Worm (Caenorhabditis elegans) whole organism, L3 larva: ENCODE measurements around the gene cng-3.

Experiments
- R02D3.7 ChIP-seq: fragments of 150-350 bp; optimal IDR thresholded peaks from 2 replicates; lab custom pipeline; 2014; ENCODE audit warnings: missing biosample characterization, missing genetic modification characterization
- ZK546.5 ChIP-seq: sonication (generic microtip); optimal IDR thresholded peaks from 2 replicates; lab custom pipeline; 2017; ENCODE audit warnings: missing biosample characterization, missing genetic modification characterization
- aly-2 ChIP-seq: fragments of 150-350 bp; optimal IDR thresholded peaks from 2 replicates; lab custom pipeline; 2014; ENCODE audit warnings: missing biosample characterization, missing genetic modification characterization
- ama-1 ChIP-seq: fragments of 150-350 bp; optimal IDR thresholded peaks from 2 replicates; lab custom pipeline; 2018
- ceh-16 ChIP-seq: sonication (generic microtip); optimal IDR thresholded peaks from 2 replicates; lab custom pipeline; 2017; ENCODE audit warnings: missing biosample characterization, missing genetic modification characterization
- ceh-28 ChIP-seq: fragments of 150-350 bp; optimal IDR thresholded peaks from 2 replicates; lab custom pipeline; 2014; ENCODE audit warnings: missing biosample characterization, missing genetic modification reagents, missing genetic modification characterization
- ceh-82 ChIP-seq: fragments of 150-350 bp; optimal IDR thresholded peaks from 2 replicates; lab custom pipeline; 2014; ENCODE audit warnings: missing biosample characterization, missing genetic modification characterization
- ceh-9 ChIP-seq: sonication (generic microtip); optimal IDR thresholded peaks from 2 replicates; lab custom pipeline; 2018; ENCODE audit warnings: missing biosample characterization, missing genetic modification characterization
- daf-12 ChIP-seq: fragments of 150-350 bp; optimal IDR thresholded peaks from 2 replicates; lab custom pipeline; 2014; ENCODE audit warnings: missing biosample characterization, missing genetic modification reagents, missing genetic modification characterization
- egl-27 ChIP-seq: sonication (generic microtip); optimal IDR thresholded peaks from 4 replicates; lab custom pipeline; 2017; ENCODE audit warnings: missing biosample characterization, missing genetic modification reagents, missing genetic modification characterization
- egl-5 ChIP-seq: fragments of 150-350 bp; optimal IDR thresholded peaks from 2 replicates; lab custom pipeline; 2017; ENCODE audit warnings: missing biosample characterization, missing genetic modification reagents, missing genetic modification characterization, inconsistent platforms
- elt-1 ChIP-seq: fragments of 150-350 bp; optimal IDR thresholded peaks from 2 replicates; lab custom pipeline; 2014; ENCODE audit warnings: missing biosample characterization, missing genetic modification characterization
- elt-2 ChIP-seq: sonication (generic microtip); optimal IDR thresholded peaks from 2 replicates; lab custom pipeline; 2016; ENCODE audit warnings: missing genetic modification reagents, mild to moderate bottlenecking, missing genetic modification characterization, missing compliant biosample characterization
- elt-3 ChIP-seq, 3 experiments: fragments of 150-350 bp in 1 of 3; sonication (generic microtip) in 2 of 3; optimal IDR thresholded peaks; 2 replicates in 2 of 3; 4 replicates in 1 of 3; lab custom pipeline; 2014 to 2017; ENCODE audit warnings: missing biosample characterization in 3 of 3, missing genetic modification characterization in 3 of 3
- eor-1 ChIP-seq, 2 experiments: fragments of 150-350 bp; optimal IDR thresholded peaks; 2 replicates each; lab custom pipeline; 2014 to 2018; ENCODE audit warnings: missing biosample characterization in 2 of 2, missing genetic modification characterization in 2 of 2
- fkh-2 ChIP-seq: fragments of 150-350 bp; optimal IDR thresholded peaks from 2 replicates; lab custom pipeline; 2014; ENCODE audit warnings: missing biosample characterization, missing genetic modification reagents, missing genetic modification characterization
- fos-1 ChIP-seq: fragments of 150-350 bp; optimal IDR thresholded peaks from 2 replicates; lab custom pipeline; 2014; ENCODE audit warnings: missing biosample characterization, missing genetic modification characterization
- hmg-11 ChIP-seq: sonication (generic microtip); optimal IDR thresholded peaks from 2 replicates; lab custom pipeline; 2016; ENCODE audit warnings: missing genetic modification characterization, missing compliant biosample characterization
- jun-1 ChIP-seq: fragments of 150-350 bp; optimal IDR thresholded peaks from 2 replicates; lab custom pipeline; 2014; ENCODE audit warnings: missing biosample characterization, missing genetic modification reagents, missing genetic modification characterization
- lin-15B ChIP-seq: fragments of 150-350 bp; optimal IDR thresholded peaks from 2 replicates; lab custom pipeline; 2014; ENCODE audit warnings: missing biosample characterization, missing genetic modification characterization
- lin-39 ChIP-seq: fragments of 150-350 bp; optimal IDR thresholded peaks from 2 replicates; lab custom pipeline; 2018; ENCODE audit warnings: missing biosample characterization, missing genetic modification reagents, missing genetic modification characterization
- lsy-12 ChIP-seq: sonication (generic microtip); optimal IDR thresholded peaks from 2 replicates; lab custom pipeline; 2016; ENCODE audit warnings: mild to moderate bottlenecking, missing genetic modification characterization, missing compliant biosample characterization
- mdl-1 ChIP-seq: fragments of 150-350 bp; optimal IDR thresholded peaks from 2 replicates; lab custom pipeline; 2014; ENCODE audit warnings: missing biosample characterization, missing genetic modification characterization
- mml-1 ChIP-seq: fragments of 150-350 bp; sonication (generic microtip); optimal IDR thresholded peaks from 3 replicates; lab custom pipeline; 2014; ENCODE audit warnings: missing biosample characterization, missing genetic modification characterization
- nfya-1 ChIP-seq: sonication (generic microtip); optimal IDR thresholded peaks from 2 replicates; lab custom pipeline; 2017; ENCODE audit warnings: missing genetic modification characterization, mild to moderate bottlenecking, missing compliant biosample characterization, antibody characterized with exemption, moderate library complexity; ENCODE audit not compliant: insufficient read depth
- nhr-11 ChIP-seq: fragments of 150-350 bp; optimal IDR thresholded peaks from 2 replicates; lab custom pipeline; 2014; ENCODE audit warnings: missing biosample characterization, missing genetic modification characterization
- nhr-12 ChIP-seq: fragments of 150-350 bp; optimal IDR thresholded peaks from 2 replicates; lab custom pipeline; 2014; ENCODE audit warnings: missing biosample characterization, missing genetic modification characterization
- nhr-23 ChIP-seq: fragments of 150-350 bp; optimal IDR thresholded peaks from 2 replicates; lab custom pipeline; 2014; ENCODE audit warnings: missing biosample characterization, missing genetic modification reagents, missing genetic modification characterization
- nhr-25 ChIP-seq: sonication (generic microtip); optimal IDR thresholded peaks from 2 replicates; lab custom pipeline; 2017; ENCODE audit warnings: missing biosample characterization, missing genetic modification characterization
- nhr-28 ChIP-seq: fragments of 150-350 bp; optimal IDR thresholded peaks from 2 replicates; lab custom pipeline; 2014; ENCODE audit warnings: missing biosample characterization, missing genetic modification characterization
- nhr-43 ChIP-seq: sonication (generic microtip); optimal IDR thresholded peaks from 2 replicates; lab custom pipeline; 2016; ENCODE audit warnings: mild to moderate bottlenecking, missing genetic modification characterization, missing compliant biosample characterization; ENCODE audit not compliant: poor library complexity, severe bottlenecking
- nhr-67 ChIP-seq: fragments of 150-350 bp; optimal IDR thresholded peaks from 2 replicates; lab custom pipeline; 2014; ENCODE audit warnings: missing biosample characterization, missing genetic modification characterization
- nhr-76 ChIP-seq: fragments of 150-350 bp; sonication (generic microtip); optimal IDR thresholded peaks from 5 replicates; lab custom pipeline; 2014; ENCODE audit warnings: missing biosample characterization, missing genetic modification characterization
- nhr-77 ChIP-seq: fragments of 150-350 bp; optimal IDR thresholded peaks from 2 replicates; lab custom pipeline; 2014; ENCODE audit warnings: missing biosample characterization, missing genetic modification characterization
- pha-4 ChIP-seq: fragments of 150-350 bp; optimal IDR thresholded peaks from 2 replicates; lab custom pipeline; 2014; ENCODE audit warnings: missing biosample characterization, missing genetic modification reagents, missing genetic modification characterization
- pqm-1 ChIP-seq: fragments of 150-350 bp; optimal IDR thresholded peaks from 2 replicates; lab custom pipeline; 2017; ENCODE audit warnings: missing biosample characterization, missing genetic modification characterization, inconsistent platforms
- sea-2 ChIP-seq: fragments of 150-350 bp; sonication (generic microtip); optimal IDR thresholded peaks from 4 replicates; lab custom pipeline; 2014; ENCODE audit warnings: missing biosample characterization, missing genetic modification reagents, missing genetic modification characterization
- skn-1 ChIP-seq: fragments of 150-350 bp; optimal IDR thresholded peaks from 2 replicates; lab custom pipeline; 2014; ENCODE audit warnings: missing biosample characterization, missing genetic modification characterization
- snpc-4 ChIP-seq: fragments of 150-350 bp; optimal IDR thresholded peaks from 2 replicates; lab custom pipeline; 2014; ENCODE audit warnings: missing biosample characterization, missing genetic modification characterization
- tbx-2 ChIP-seq: sonication (generic microtip); optimal IDR thresholded peaks from 2 replicates; lab custom pipeline; 2016; ENCODE audit warnings: mild to moderate bottlenecking, missing genetic modification characterization, missing compliant biosample characterization
- unc-39 ChIP-seq: sonication (generic microtip); optimal IDR thresholded peaks from 4 replicates; lab custom pipeline; 2017; ENCODE audit warnings: missing biosample characterization, missing genetic modification characterization
- unc-62 ChIP-seq: fragments of 150-350 bp; sonication (generic microtip); optimal IDR thresholded peaks from 4 replicates; lab custom pipeline; 2014; ENCODE audit warnings: missing biosample characterization, missing genetic modification reagents, missing genetic modification characterization
- zag-1 ChIP-seq: fragments of 150-350 bp; optimal IDR thresholded peaks from 2 replicates; lab custom pipeline; 2014; ENCODE audit warnings: missing biosample characterization, missing genetic modification characterization
- ztf-11 ChIP-seq: fragments of 150-350 bp; optimal IDR thresholded peaks from 2 replicates; lab custom pipeline; 2014; ENCODE audit warnings: missing biosample characterization, missing genetic modification characterization
- ztf-4 ChIP-seq: fragments of 150-350 bp; optimal IDR thresholded peaks from 2 replicates; lab custom pipeline; 2014; ENCODE audit warnings: missing biosample characterization, missing genetic modification characterization

Gene cng-3

DNA sequence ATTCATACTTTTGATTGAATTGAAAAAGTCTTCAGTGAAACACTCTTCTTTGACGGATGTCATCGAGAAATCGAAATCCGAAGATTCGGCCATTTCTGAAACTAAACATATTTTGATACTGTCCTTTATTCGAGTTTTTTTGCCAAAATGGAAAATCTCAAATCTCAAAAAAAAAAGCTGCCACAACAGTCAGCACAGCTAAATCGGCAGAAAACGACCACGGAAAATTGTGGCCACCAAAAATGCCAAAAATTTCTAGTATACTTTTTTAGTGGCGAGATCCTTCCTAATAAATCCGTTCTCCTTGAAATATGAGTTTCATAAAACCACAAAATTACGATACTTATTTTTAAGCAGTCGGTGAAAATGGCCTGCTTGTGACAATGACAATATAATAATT lies 36.9 kb downstream of the cng-3 start, which contains the start of gene F38E11.9:
F38E11.9 (minus strand) TSS at position 101 of the 400 bp plus-strand sequence.
- TF ChIP-seq hmg-11 (no peak), egl-5 (tag; lab: Kevin White, UChicago) (no peak), lin-39 (tag; lab: Kevin White, UChicago) (no peak)
- TF ChIP-seq, all 47 proteins: peak for 0

DNA sequence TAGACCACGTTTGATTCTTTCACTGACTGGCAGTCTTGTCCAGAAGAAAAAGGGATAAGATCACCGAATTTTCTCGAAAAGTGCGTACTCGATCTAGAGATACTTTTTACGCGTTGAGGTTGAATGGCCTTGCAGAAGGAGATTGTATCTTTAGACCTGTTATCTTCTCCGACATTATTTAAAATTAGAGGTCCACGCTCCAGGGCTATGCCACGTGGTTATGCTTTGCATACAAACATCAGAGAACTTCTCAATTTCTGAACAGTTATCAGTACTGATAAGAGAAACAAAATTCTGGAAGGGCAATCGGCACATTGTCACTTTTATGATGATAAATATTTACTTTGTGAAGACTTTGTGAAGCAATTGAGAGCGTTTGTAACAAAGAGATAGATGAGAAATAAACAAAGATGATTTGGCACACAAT lies 38.7 kb downstream of the cng-3 start:
- TF ChIP-seq tbx-2 (tag; lab: Kevin White, UChicago) (peak; percentile 9), pha-4 (tag; lab: Kevin White, UChicago) (peak; percentile 99), elt-2 (peak; percentile 97), skn-1 (peak; percentile 86), zag-1 (tag; lab: Kevin White, UChicago) (no peak), snpc-4 (tag; lab: Kevin White, UChicago) (peak; percentile 13), fos-1 (peak; percentile 58), jun-1 (peak; percentile 64), ztf-4 (tag; lab: Kevin White, UChicago) (peak; percentile 30), unc-62 (GFP tag; lab: Kevin White, UChicago) (no peak), nfya-1 (tag; lab: Kevin White, UChicago) (peak; percentile 23), nhr-67 (tag; lab: Kevin White, UChicago) (no peak), mdl-1 (peak; percentile 35), pqm-1 (peak; percentile 96), elt-3 (tag; optimal IDR thresholded peaks at IDR 0.05; lab: Kevin White, UChicago) (peak in 2 of 3 experiments; percentile 22 to 50), mml-1 (no peak), aly-2 (tag; lab: Kevin White, UChicago) (no peak), nhr-25 (tag; lab: Kevin White, UChicago) (peak; percentile 88), hmg-11 (no peak), nhr-43 (tag; lab: Kevin White, UChicago) (peak; percentile 53), elt-1 (peak; percentile 71), nhr-23 (peak; percentile 88), nhr-28 (no peak), lsy-12 (peak; percentile 67)

DNA sequence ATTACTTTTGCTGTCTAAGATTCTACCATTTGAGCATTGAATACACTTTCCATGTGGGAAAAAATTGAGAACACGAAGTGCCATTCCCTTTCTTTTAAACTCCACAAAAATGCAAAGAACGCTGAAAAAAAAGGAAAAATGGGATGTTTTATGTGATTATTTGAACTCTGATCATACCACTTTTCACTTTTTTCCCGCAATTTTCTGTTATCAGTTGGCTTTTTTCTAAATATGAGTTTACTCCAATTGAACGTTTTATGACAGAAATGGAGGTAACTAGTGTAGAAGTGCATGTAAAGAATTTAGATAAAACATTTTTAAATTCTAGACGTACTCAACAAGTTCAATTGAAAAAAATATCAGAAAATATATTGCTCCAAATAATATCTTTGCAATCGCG lies 39.4 kb downstream of the cng-3 start:
- TF ChIP-seq pqm-1: peak; percentile 28
- TF ChIP-seq hmg-11: no peak
- TF ChIP-seq ama-1 (lab: Kevin White, UChicago): no peak
- peak; percentile 79 for TF ChIP-seq elt-2
- TF ChIP-seq pha-4 (tag; lab: Kevin White, UChicago): peak; percentile 20

DNA sequence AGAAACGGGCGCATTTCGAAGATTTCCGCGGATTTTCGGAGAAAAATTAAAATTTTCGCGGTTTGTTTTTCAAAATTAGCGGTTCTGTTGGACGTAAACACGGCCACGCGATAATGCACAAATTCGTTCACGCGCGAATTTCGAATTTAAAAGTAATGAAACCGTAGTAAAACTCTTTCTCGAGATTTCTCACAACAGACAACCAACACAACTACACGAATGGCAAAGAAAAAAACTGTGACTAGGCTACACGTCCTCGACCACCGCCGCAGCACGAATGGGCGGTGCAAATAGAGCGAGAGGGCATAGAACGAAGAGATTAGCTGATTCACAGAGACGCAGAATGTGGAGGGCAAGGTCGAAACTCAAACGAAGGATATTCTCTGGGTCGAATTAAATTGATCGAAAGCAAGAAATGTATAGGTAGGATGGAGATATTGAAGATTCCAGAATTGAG lies 39.9 kb downstream of the cng-3 start, which contains the start of gene idh-1:
idh-1 (minus strand) TSS at position 228 of the 457 bp plus-strand sequence.
- TF ChIP-seq unc-39 (tag; lab: Kevin White, UChicago) (no peak), nhr-76 (tag; lab: Kevin White, UChicago) (no peak), zag-1 (tag; lab: Kevin White, UChicago) (no peak), nhr-25 (tag; lab: Kevin White, UChicago) (peak; percentile 88), ztf-11 (tag; lab: Kevin White, UChicago) (no peak), nhr-77 (no peak), egl-27 (no peak), eor-1 (tag; optimal IDR thresholded peaks at IDR 0.05; lab: Kevin White, UChicago) (no peak), fkh-2 (tag; lab: Kevin White, UChicago) (no peak), nhr-12 (tag; lab: Kevin White, UChicago) (no peak), fos-1 (no peak), pha-4 (tag; lab: Kevin White, UChicago) (peak; percentile 25), daf-12 (tag; lab: Kevin White, UChicago) (no peak), lin-15B (tag; lab: Kevin White, UChicago) (peak; percentile 62), sea-2 (GFP tag; lab: Kevin White, UChicago) (no peak), nhr-28 (no peak), ceh-82 (tag; lab: Kevin White, UChicago) (no peak), nhr-11 (no peak), aly-2 (tag; lab: Kevin White, UChicago) (no peak), ceh-16 (no peak), ceh-9 (no peak), nhr-23 (peak; percentile 45), ztf-4 (tag; lab: Kevin White, UChicago) (no peak), tbx-2 (tag; lab: Kevin White, UChicago) (no peak), mdl-1 (no peak), lin-39 (tag; lab: Kevin White, UChicago) (peak; percentile 59), unc-62 (GFP tag; lab: Kevin White, UChicago) (no peak), ZK546.5 (no peak), R02D3.7 (no peak), elt-3 (tag; optimal IDR thresholded peaks at IDR 0.05; lab: Kevin White, UChicago) (no peak), nfya-1 (tag; lab: Kevin White, UChicago) (peak; percentile 58), snpc-4 (tag; lab: Kevin White, UChicago) (peak; percentile 83), hmg-11 (peak; percentile 27), elt-2 (no peak), elt-1 (no peak), ceh-28 (tag; lab: Kevin White, UChicago) (no peak), pqm-1 (peak; percentile 17), ama-1 (lab: Kevin White, UChicago) (peak; percentile 89), lsy-12 (no peak), skn-1 (no peak)
